Fruit fly (Drosophila melanogaster): ENCODE results near the gene CG15369.

- TF ChIP-seq psq (optimal IDR thresholded peaks at IDR 0.05): no peak
- no peak for TF ChIP-seq Myc (optimal IDR thresholded peaks at IDR 0.05)
- no peak for TF ChIP-seq ttk (optimal IDR thresholded peaks at IDR 0.05)
- TF ChIP-seq insv (optimal IDR thresholded peaks at IDR 0.05): no peak
Measured at dm6 chrX:9192429-9192828, 24.2 kb upstream of the CG15369 start, which contains the start of gene CG12056.

Data from Kc167 (cell line).